Fruit fly (Drosophila melanogaster): ENCODE data around the gene EMC2B.

DNA sequence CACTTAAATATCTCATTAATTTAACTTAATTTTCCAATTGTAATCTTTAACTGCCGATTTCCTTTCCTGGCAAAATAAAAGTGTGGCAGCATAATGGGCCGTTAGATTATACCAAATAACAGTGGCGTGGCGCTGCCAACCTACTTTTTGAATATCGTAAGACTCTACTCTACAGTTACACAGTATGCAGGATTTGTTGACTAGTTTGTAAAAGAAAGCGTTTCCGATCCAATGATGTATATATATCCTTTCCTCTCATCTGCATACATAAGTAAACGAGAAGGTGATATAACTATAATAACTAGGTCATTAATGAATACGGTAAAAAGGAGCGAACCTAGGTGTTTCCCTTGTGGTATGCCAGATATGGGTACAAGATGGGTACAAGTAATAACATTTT, at the start of gene EMC2B:
- no peak for TF ChIP-seq usp (GFP tag; optimal IDR thresholded peaks at IDR 0.05)
- no peak for TF ChIP-seq CG8478 (optimal IDR thresholded peaks at IDR 0.05)
- no peak for TF ChIP-seq EcR (GFP tag; optimal IDR thresholded peaks at IDR 0.05)
- no peak for TF ChIP-seq Dll (optimal IDR thresholded peaks at IDR 0.05)

Data from whole organism.